Fruit fly (Drosophila melanogaster) whole organism: ENCODE results near the gene Polr1C.

Experiments used
- psq ChIP-seq: fragments of >200 bp; optimal IDR thresholded peaks from 2 replicates; lab custom pipeline; 2017
- usp ChIP-seq: fragments of >200 bp; optimal IDR thresholded peaks from 2 replicates; lab custom pipeline; 2017; ENCODE audit warnings: missing biosample characterization, missing genetic modification characterization, mixed read lengths

DNA sequence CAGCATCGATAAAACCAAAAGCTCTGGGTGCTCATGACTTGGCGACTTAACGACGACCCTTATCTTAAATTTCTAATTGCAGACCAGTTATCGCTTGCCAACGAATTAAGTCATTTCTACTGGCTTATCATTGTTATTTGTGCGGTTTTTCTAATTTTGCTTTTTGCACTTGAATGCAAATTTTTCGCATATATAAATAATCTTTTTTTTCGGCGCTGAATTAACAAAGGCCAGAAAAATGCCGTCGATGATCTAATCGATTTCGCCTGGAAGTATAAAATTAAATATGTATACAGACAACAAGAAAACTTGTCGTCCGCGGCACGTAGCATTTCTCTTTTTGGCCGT lies 32.8 kb downstream of the Polr1C start:
- TF ChIP-seq usp, result no peak
- no peak for TF ChIP-seq psq (lab: Kevin White, UChicago)
